Fruit fly (Drosophila melanogaster) whole organism, prepupa: ENCODE measurements around the gene CG14445.

Experiments used
- CG11762 ChIP-seq: fragments of 200-800 bp; sonication (Bioruptor generic); optimal IDR thresholded peaks from 3 replicates; lab custom pipeline; 2016; ENCODE audit warnings: missing biosample characterization, missing genetic modification characterization; ENCODE audit not compliant: insufficient read depth
- CG1621 ChIP-seq: fragments of 200-800 bp; sonication (Bioruptor generic); optimal IDR thresholded peaks from 3 replicates; lab custom pipeline; 2018; ENCODE audit warnings: missing biosample characterization, mild to moderate bottlenecking, missing genetic modification characterization
- CG3032 ChIP-seq: fragments of 200-800 bp; optimal IDR thresholded peaks from 2 replicates; lab custom pipeline; 2019; ENCODE audit warnings: missing biosample characterization, mild to moderate bottlenecking, missing genetic modification characterization, moderate library complexity
- CG31627 ChIP-seq: fragments of 200-800 bp; sonication (Bioruptor generic); optimal IDR thresholded peaks from 3 replicates; lab custom pipeline; 2016; ENCODE audit warnings: missing biosample characterization, missing genetic modification characterization
- CG3919 ChIP-seq: fragments of 200-800 bp; sonication (Bioruptor generic); optimal IDR thresholded peaks from 3 replicates; lab custom pipeline; 2016; ENCODE audit warnings: missing biosample characterization, missing genetic modification characterization
- CG4318 ChIP-seq: fragments of 200-800 bp; sonication (Bioruptor generic); optimal IDR thresholded peaks from 3 replicates; lab custom pipeline; 2017; ENCODE audit warnings: missing biosample characterization, mild to moderate bottlenecking, missing genetic modification characterization
- CG6163 ChIP-seq: fragments of 200-800 bp; sonication (Bioruptor generic); IDR thresholded peaks from 3 replicates; pipeline ENCODE4 v1.3.6; 2022; ENCODE audit warnings: missing biosample characterization, missing genetic modification characterization
- CG6792 ChIP-seq: fragments of 200-800 bp; sonication (Bioruptor generic); optimal IDR thresholded peaks from 3 replicates; lab custom pipeline; 2016; ENCODE audit warnings: missing biosample characterization, missing genetic modification characterization
- CG6854 ChIP-seq: fragments of 200-800 bp; sonication (Bioruptor generic); optimal IDR thresholded peaks from 2 replicates; lab custom pipeline; 2017; ENCODE audit warnings: missing biosample characterization, mild to moderate bottlenecking, missing genetic modification characterization
- CG7368 ChIP-seq: fragments of 200-800 bp; sonication (Bioruptor generic); optimal IDR thresholded peaks from 3 replicates; lab custom pipeline; 2016; ENCODE audit warnings: missing biosample characterization, missing genetic modification characterization
- CG8319 ChIP-seq: fragments of 200-800 bp; sonication (Bioruptor generic); optimal IDR thresholded peaks from 3 replicates; lab custom pipeline; 2016; ENCODE audit warnings: missing biosample characterization, missing genetic modification characterization
- Eip75B ChIP-seq: fragments of 200-800 bp; sonication (Bioruptor generic); optimal IDR thresholded peaks from 3 replicates; lab custom pipeline; 2016; ENCODE audit warnings: missing biosample characterization, missing genetic modification characterization
- Eip78C ChIP-seq: fragments of 200-800 bp; sonication (Bioruptor generic); peaks from one replicate; lab custom pipeline; 2016; ENCODE audit warnings: missing biosample characterization, missing genetic modification characterization
- Eip93F ChIP-seq: fragments of 200-800 bp; sonication (Bioruptor generic); optimal IDR thresholded peaks from 2 replicates; lab custom pipeline; 2016; ENCODE audit warnings: missing biosample characterization, mild to moderate bottlenecking, missing genetic modification characterization
- Ets96B ChIP-seq: fragments of 200-800 bp; optimal IDR thresholded peaks from 2 replicates; lab custom pipeline; 2019; ENCODE audit warnings: missing biosample characterization, mild to moderate bottlenecking, missing genetic modification characterization, moderate library complexity
- Hr38 ChIP-seq: sonication (Bioruptor generic); optimal IDR thresholded peaks from 2 replicates; lab custom pipeline; 2016; ENCODE audit warnings: missing biosample characterization, missing genetic modification characterization
- Hr4 ChIP-seq: fragments of 200-800 bp; sonication (Bioruptor generic); optimal IDR thresholded peaks from 3 replicates; lab custom pipeline; 2016; ENCODE audit warnings: missing biosample characterization, missing genetic modification characterization
- Met ChIP-seq: fragments of 200-800 bp; sonication (Bioruptor generic); optimal IDR thresholded peaks from 3 replicates; lab custom pipeline; 2016; ENCODE audit warnings: missing biosample characterization, missing genetic modification characterization
- OdsH ChIP-seq: fragments of 200-800 bp; sonication (Bioruptor generic); optimal IDR thresholded peaks from 3 replicates; lab custom pipeline; 2016; ENCODE audit warnings: missing biosample characterization, missing genetic modification characterization
- Smox ChIP-seq: fragments of 200-800 bp; sonication (Bioruptor generic); optimal IDR thresholded peaks from 3 replicates; lab custom pipeline; 2016; ENCODE audit warnings: missing biosample characterization, missing genetic modification characterization
- Sox14 ChIP-seq: fragments of 200-800 bp; sonication (Bioruptor generic); optimal IDR thresholded peaks from 3 replicates; lab custom pipeline; 2016; ENCODE audit warnings: missing biosample characterization, missing genetic modification characterization
- cyc ChIP-seq: fragments of 200-800 bp; sonication (Bioruptor generic); optimal IDR thresholded peaks from 3 replicates; lab custom pipeline; 2016; ENCODE audit warnings: missing biosample characterization, missing genetic modification characterization
- dsx ChIP-seq: fragments of 200-800 bp; optimal IDR thresholded peaks from 3 replicates; lab custom pipeline; 2019; ENCODE audit warnings: missing biosample characterization, mild to moderate bottlenecking, missing genetic modification characterization, moderate library complexity; ENCODE audit not compliant: poor library complexity, severe bottlenecking
- esn ChIP-seq: fragments of 200-800 bp; sonication (Bioruptor generic); optimal IDR thresholded peaks from 2 replicates; lab custom pipeline; 2016; ENCODE audit warnings: missing biosample characterization, mild to moderate bottlenecking, missing genetic modification characterization, moderate library complexity
- fd85E ChIP-seq: fragments of 200-800 bp; sonication (Bioruptor generic); optimal IDR thresholded peaks from 3 replicates; lab custom pipeline; 2016; ENCODE audit warnings: missing biosample characterization, missing genetic modification characterization
- fkh ChIP-seq: fragments of 200-800 bp; sonication (Bioruptor generic); optimal IDR thresholded peaks from 3 replicates; lab custom pipeline; 2017; ENCODE audit warnings: missing biosample characterization, mild to moderate bottlenecking, missing genetic modification characterization, moderate library complexity
- lz ChIP-seq: fragments of 200-800 bp; sonication (Bioruptor generic); optimal IDR thresholded peaks from 3 replicates; lab custom pipeline; 2016; ENCODE audit warnings: missing biosample characterization, missing genetic modification characterization
- net ChIP-seq: fragments of 200-800 bp; sonication (Bioruptor generic); optimal IDR thresholded peaks from 3 replicates; lab custom pipeline; 2016; ENCODE audit warnings: missing biosample characterization, missing genetic modification characterization
- salr ChIP-seq, 2 experiments: fragments of 200-800 bp; sonication (Bioruptor generic); optimal IDR thresholded peaks; 3 replicates each; lab custom pipeline; 2016 to 2018; ENCODE audit warnings: missing biosample characterization in 2 of 2, missing genetic modification characterization in 2 of 2, mild to moderate bottlenecking in 1 of 2
- spab ChIP-seq: fragments of 200-800 bp; sonication (Bioruptor generic); optimal IDR thresholded peaks from 2 replicates; lab custom pipeline; 2017; ENCODE audit warnings: missing biosample characterization, mild to moderate bottlenecking, missing genetic modification characterization, missing genetic modification reagents
- ss ChIP-seq, 2 experiments: fragments of 200-800 bp; sonication (Bioruptor generic); optimal IDR thresholded peaks; 2 replicates in 1 of 2; 3 replicates in 1 of 2; lab custom pipeline; 2017 to 2018; ENCODE audit warnings: mild to moderate bottlenecking in 2 of 2, missing biosample characterization in 2 of 2, missing genetic modification characterization in 2 of 2, moderate library complexity in 1 of 2

CG14445 gene

DNA sequence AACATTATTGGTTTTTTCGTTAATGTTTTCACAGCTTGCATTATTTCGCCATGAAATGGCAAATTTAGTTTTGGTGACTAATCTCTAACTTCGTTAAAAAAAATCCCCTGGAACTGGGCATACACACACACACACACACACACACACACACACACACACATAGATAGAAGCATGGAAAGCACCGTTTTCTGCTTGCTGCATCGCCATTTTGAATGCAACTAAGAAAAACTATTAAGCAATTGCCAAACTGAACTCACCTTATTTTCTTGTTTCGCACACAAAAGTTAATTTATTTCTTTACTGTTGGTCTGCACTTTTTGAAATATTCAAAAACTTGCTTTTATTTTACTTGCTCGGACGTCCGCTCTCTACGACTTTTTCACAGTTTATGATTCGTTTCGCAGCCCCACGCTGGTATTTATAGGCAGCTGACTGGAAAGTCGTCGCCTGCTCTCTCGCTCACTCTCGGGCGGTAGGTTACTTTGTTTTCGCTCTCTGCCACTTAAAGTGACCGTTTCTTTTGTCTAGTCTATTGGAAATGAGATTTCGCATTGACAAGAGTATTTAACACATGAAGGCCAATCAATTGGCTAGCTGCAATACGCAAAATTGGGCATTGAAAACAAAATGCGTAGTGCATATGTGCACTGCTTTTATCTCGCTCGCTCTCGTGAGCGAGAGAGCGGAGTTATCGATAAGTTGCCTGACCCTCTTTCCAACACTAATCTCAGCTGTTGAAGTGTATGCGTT lies 41.9 kb downstream of the CG14445 start (continued):
- TF ChIP-seq CG1621 (tag; lab: Kevin White, UChicago): no peak
- peak; percentile 40 for TF ChIP-seq CG3919 (GFP tag; lab: Kevin White, UChicago)
- TF ChIP-seq OdsH (GFP tag; lab: Kevin White, UChicago): no peak
- TF ChIP-seq net (GFP tag; lab: Kevin White, UChicago): peak; percentile 7
- TF ChIP-seq CG6163 (GFP tag; lab: Robert Waterston, UW): no peak
- peak; percentile 34 for TF ChIP-seq Met (GFP tag; lab: Kevin White, UChicago)
- TF ChIP-seq CG8319 (GFP tag; lab: Kevin White, UChicago): no peak
- no peak for TF ChIP-seq CG4318 (GFP tag; lab: Kevin White, UChicago)
- no peak for TF ChIP-seq salr (GFP tag; optimal IDR thresholded peaks at IDR 0.05; lab: Kevin White, UChicago)

DNA sequence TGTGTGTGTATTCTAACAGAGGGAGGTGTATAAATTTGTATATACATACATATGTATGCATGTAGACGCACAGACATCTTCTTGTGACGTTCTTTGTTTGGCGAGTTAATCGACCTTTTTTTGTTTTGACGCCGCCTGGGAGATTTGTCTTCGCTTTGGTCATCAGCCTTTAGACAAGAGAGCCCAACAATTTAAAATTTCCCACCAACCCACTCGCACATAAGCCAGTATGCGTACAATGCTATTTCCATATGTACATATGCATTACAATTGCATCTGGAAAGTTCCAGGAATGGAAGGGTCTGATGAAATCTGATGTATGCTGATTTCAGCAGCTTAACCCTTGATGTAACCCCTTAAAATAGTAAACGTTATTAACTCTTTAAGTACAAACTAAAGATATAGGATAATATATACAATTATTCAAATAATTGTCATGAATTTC lies 42.5 kb downstream of the CG14445 start, which contains the start of gene Ubi-p5E:
Gene Ubi-p5E (minus strand): TSS at position 19 of the 445 bp plus-strand sequence.
- TF ChIP-seq spab (GFP tag; lab: Kevin White, UChicago): no peak
- no peak for TF ChIP-seq lz (GFP tag; lab: Kevin White, UChicago)
- TF ChIP-seq Hr4 (GFP tag; lab: Kevin White, UChicago): no peak
- no peak for TF ChIP-seq fd85E
- TF ChIP-seq Eip93F: peak; percentile 12
- TF ChIP-seq CG8319 (GFP tag; lab: Kevin White, UChicago): no peak
- TF ChIP-seq Eip75B (GFP tag; lab: Kevin White, UChicago): no peak
- TF ChIP-seq fkh (GFP tag; lab: Kevin White, UChicago): peak; percentile 55
- peak in 1 of 2 experiments; percentile 11 for TF ChIP-seq ss (GFP tag; optimal IDR thresholded peaks at IDR 0.05; lab: Kevin White, UChicago)
- TF ChIP-seq Eip78C (GFP tag; lab: Kevin White, UChicago): peak; percentile 25

DNA sequence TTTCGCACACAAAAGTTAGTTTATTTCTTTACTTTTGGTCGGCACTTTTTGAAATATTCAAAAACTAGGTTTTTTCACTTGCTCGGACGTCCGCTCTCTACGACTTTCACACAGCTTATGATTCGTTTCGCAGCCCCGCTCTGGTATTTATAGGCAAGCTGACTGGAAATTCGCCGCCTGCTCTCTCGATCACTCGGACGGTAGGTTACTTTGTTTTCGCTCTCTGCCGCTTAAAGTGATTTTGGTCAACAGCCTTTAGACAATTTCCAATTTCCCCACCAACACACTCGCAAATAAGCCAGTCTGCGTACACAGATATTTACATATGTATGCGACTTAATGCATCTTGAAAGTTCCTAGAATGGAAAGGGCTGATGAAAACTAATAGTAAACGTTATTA lies 46.4 kb downstream of the CG14445 start, which contains the start of gene CG11700:
Gene CG11700 (minus strand): TSS at position 106 of the 400 bp plus-strand sequence.
- TF ChIP-seq Eip78C (GFP tag; lab: Kevin White, UChicago) (peak; percentile 59), dsx (peak; percentile 78), Met (GFP tag; lab: Kevin White, UChicago) (no peak), CG6854 (GFP tag; lab: Kevin White, UChicago) (peak; percentile 14), cyc (GFP tag; lab: Kevin White, UChicago) (no peak), Ets96B (no peak)
- TF ChIP-seq, all 60 proteins: peak for 3

DNA sequence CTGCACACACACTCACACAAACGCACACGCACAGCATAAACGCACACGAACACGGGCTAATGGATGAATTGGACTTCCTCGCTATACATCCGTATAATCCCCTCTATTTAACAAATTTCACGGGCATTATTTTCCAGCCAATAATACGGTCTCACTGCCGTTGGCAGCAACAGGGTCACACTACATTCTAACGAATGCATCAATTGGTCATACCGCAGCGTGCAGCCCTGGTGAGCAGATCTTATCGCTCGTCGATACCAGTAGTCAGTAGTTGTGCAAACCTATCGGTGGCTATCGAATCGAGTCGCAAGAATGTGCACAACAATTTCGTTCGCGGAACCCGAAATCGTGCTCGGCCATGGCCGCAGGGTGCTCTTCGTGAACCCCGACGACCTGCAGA lies 50.7 kb downstream of the CG14445 start, which contains the start of the genes Top3beta and wuho:
Gene Top3beta (minus strand): TSS at position 149 of the 400 bp plus-strand sequence.
Gene wuho (plus strand): TSS at position 259 of the 400 bp plus-strand sequence.
- TF ChIP-seq CG6792 (GFP tag; lab: Kevin White, UChicago) (no peak), lz (GFP tag; lab: Kevin White, UChicago) (peak; percentile 32), CG11762 (no peak), Hr4 (GFP tag; lab: Kevin White, UChicago) (no peak), Eip75B (GFP tag; lab: Kevin White, UChicago) (no peak), cyc (GFP tag; lab: Kevin White, UChicago) (peak; percentile 28), CG31627 (GFP tag; lab: Kevin White, UChicago) (peak; percentile 7), Sox14 (GFP tag; lab: Kevin White, UChicago) (peak; percentile 24), CG1621 (tag; lab: Kevin White, UChicago) (peak; percentile 98), dsx (peak; percentile 49), CG6163 (GFP tag; lab: Robert Waterston, UW) (0 out of 3 replicates have a peak, but pooled peaks have one; percentile 29), CG7368 (no peak), Smox (GFP tag; lab: Kevin White, UChicago) (no peak), Eip78C (GFP tag; lab: Kevin White, UChicago) (peak; percentile 7), esn (GFP tag; lab: Kevin White, UChicago) (peak; percentile 48), CG8319 (GFP tag; lab: Kevin White, UChicago) (no peak), Hr38 (GFP tag; lab: Kevin White, UChicago) (no peak), spab (GFP tag; lab: Kevin White, UChicago) (no peak), CG3032 (no peak), CG6854 (GFP tag; lab: Kevin White, UChicago) (no peak), fkh (GFP tag; lab: Kevin White, UChicago) (no peak)
